Worm (Caenorhabditis elegans): Measurements from ENCODE around the gene sru-27.
A peak's percentile ranks its signal among the peaks of the same experiment; 100 is the strongest.

The sru-27 gene

DNA sequence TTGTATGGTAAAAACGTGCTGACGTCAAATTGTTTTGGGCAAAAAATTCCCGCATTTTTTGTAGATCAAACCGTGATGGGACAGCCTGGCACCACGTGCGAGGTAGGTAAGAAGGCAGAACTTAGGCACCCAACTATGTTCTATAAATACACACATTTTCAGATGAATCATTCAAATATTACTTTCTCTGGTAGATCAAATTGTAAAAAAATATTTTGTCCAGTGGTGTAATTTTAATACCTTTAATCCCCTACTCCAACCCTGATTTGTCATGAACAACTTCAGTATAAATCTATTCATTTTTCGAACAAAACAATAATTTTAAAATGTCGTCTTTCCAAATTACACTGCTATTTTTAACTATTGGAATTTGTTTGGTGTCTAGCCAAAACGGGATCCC lies 4.8 kb upstream of the sru-27 start, which contains the start of gene spig-7:
Gene spig-7 (plus strand): TSS at position 301 of the 400 bp plus-strand sequence.
- TF ChIP-seq nhr-90 (tag; optimal IDR thresholded peaks at IDR 0.05; ENCODE audit: poor library complexity) (no peak), Y116A8C.19 (tag; optimal IDR thresholded peaks at IDR 0.05; ENCODE audit: borderline replicate concordance) (no peak), ceh-82 (tag; optimal IDR thresholded peaks at IDR 0.05) (no peak), tbx-2 (tag; optimal IDR thresholded peaks at IDR 0.05) (no peak)

DNA sequence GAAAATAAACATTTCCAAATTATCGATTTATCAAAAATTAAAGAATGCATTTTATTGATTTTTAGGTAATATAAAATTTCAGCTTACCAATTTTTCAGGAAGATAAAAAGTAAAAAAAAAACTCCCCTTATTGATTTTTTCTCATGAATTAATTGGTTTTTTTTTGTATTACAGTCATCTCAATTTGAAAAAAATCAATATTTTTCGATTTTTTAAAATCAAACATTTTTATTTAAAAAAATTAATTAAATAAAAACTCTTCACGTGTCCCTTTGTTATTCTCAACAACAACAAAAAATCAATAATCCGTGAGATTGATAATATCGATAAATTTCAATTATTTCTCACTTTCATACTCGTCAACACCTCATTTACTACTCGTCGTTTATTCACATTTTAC lies 3.9 kb upstream of the sru-27 start, which contains the start of gene C38C3.3:
Gene C38C3.3 (plus strand): TSS at position 301 of the 400 bp plus-strand sequence.
- TF ChIP-seq fos-1 (tag; optimal IDR thresholded peaks at IDR 0.05) = no peak
- no peak for TF ChIP-seq tbx-2 (tag; optimal IDR thresholded peaks at IDR 0.05)
- no peak for TF ChIP-seq unc-62 (GFP tag; optimal IDR thresholded peaks at IDR 0.05)
- no peak for TF ChIP-seq nhr-19 (GFP tag; conservative IDR thresholded peaks at IDR 0.05)
- no peak for TF ChIP-seq lin-39 (tag; optimal IDR thresholded peaks at IDR 0.05)
- TF ChIP-seq elt-3 (tag; optimal IDR thresholded peaks at IDR 0.05) = no peak
- no peak for TF ChIP-seq blmp-1 (tag; optimal IDR thresholded peaks at IDR 0.05)
- no peak for TF ChIP-seq pax-3 (tag; optimal IDR thresholded peaks at IDR 0.05)
- no peak for TF ChIP-seq lsy-2 (tag; optimal IDR thresholded peaks at IDR 0.05)
- TF ChIP-seq hlh-17 (GFP tag; optimal IDR thresholded peaks at IDR 0.05; ENCODE audit: borderline replicate concordance) = no peak
- no peak for TF ChIP-seq mdl-1 (tag; optimal IDR thresholded peaks at IDR 0.05)
- no peak for TF ChIP-seq nhr-76 (tag; optimal IDR thresholded peaks at IDR 0.05)

DNA sequence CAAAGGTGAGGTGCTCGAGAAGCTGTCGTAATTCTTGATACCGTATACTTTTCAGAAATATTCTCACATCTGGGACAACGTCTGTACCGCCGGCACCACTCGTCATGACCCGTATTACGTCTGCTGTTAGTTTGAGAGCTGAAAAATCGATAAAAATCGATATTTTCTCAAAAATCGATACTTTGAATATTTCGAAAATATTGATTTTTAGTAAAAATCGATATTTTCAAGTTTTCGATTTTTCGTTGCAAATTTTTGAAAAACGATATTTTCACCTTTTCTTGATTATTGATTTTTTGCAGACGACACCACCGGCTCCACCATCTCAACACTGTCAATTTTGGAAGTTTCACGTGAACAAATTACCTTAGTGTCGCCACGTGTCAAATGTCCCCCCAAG lies 3.5 kb upstream of the sru-27 start:
- no peak for TF ChIP-seq nhr-12 (tag; optimal IDR thresholded peaks at IDR 0.05)
- no peak for TF ChIP-seq nhr-11 (tag; optimal IDR thresholded peaks at IDR 0.05)
- TF ChIP-seq C16A3.4 (tag; optimal IDR thresholded peaks at IDR 0.05) = no peak
- no peak for TF ChIP-seq hlh-17 (GFP tag; optimal IDR thresholded peaks at IDR 0.05; ENCODE audit: borderline replicate concordance)
- TF ChIP-seq sptf-1 (tag; optimal IDR thresholded peaks at IDR 0.05) = no peak
- TF ChIP-seq lin-14 (GFP tag; optimal IDR thresholded peaks at IDR 0.05) = no peak
- TF ChIP-seq Y116A8C.19 (tag; optimal IDR thresholded peaks at IDR 0.05; ENCODE audit: borderline replicate concordance) = no peak
- no peak for TF ChIP-seq snu-23 (GFP tag; optimal IDR thresholded peaks at IDR 0.05)
- TF ChIP-seq egl-27 (tag; optimal IDR thresholded peaks at IDR 0.05) = no peak
- TF ChIP-seq nhr-76 (tag; optimal IDR thresholded peaks at IDR 0.05) = no peak
- no peak for TF ChIP-seq vab-15 (tag; optimal IDR thresholded peaks at IDR 0.05)
- no peak for TF ChIP-seq nhr-20 (tag; optimal IDR thresholded peaks at IDR 0.05)

DNA sequence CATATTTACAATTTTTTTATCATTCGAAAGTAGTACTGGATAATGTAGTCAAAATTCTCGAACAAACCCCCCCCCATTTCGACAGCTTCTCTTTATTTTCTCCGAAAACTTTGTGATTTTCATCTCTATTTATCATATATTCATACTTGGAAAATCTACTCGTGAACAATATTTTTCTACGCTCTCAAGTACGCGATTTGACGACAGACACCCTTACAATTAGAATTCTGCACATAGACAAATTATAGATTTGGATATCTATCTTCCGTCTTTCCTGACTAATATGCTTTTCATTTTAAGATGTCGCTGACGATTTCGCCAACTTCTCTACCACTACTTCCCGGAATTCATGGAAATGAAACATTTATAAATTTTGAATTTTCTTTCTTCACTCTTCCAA lies 6.8 kb downstream of the sru-27 start, which contains the start of gene sru-28:
Gene sru-28 (plus strand): TSS at position 301 of the 400 bp plus-strand sequence.
- TF ChIP-seq ceh-82 (tag; optimal IDR thresholded peaks at IDR 0.05) (no peak), hlh-4 (tag; optimal IDR thresholded peaks at IDR 0.05) (no peak), nhr-28 (tag; optimal IDR thresholded peaks at IDR 0.05) (no peak), ztf-11 (tag; optimal IDR thresholded peaks at IDR 0.05) (no peak), grh-1 (GFP tag; IDR thresholded peaks at IDR 0.05) (no peak), skn-1 (tag; optimal IDR thresholded peaks at IDR 0.05) (no peak), lsy-2 (tag; optimal IDR thresholded peaks at IDR 0.05) (no peak), blmp-1 (tag; optimal IDR thresholded peaks at IDR 0.05) (no peak)

DNA sequence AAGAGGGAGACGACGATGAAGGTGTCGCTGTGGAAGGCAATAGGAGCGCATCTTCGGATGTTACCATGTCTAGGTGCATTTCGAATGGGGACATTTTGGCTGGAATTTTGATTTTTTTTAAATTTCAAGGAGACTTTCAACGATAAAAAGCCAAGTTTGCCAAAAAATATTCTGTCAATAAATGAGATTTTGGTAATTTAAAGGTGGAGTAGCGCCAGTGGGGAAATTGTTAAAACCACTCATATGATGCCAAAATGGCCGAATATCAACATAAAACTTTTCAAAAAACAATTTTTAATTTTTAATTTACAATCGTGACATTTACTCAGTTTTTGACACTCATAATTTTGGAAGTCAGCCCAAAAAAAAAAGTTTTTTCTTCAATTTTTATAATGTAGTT lies 12.3 kb downstream of the sru-27 start, which contains the start of gene nhr-260:
Gene nhr-260 (minus strand): TSS at position 101 of the 400 bp plus-strand sequence.
- no peak for TF ChIP-seq fkh-4 (tag; optimal IDR thresholded peaks at IDR 0.05; ENCODE audit: borderline replicate concordance)
- no peak for TF ChIP-seq ztf-4 (tag; optimal IDR thresholded peaks at IDR 0.05)
- TF ChIP-seq sup-37 (GFP tag; optimal IDR thresholded peaks at IDR 0.05) = no peak
- no peak for TF ChIP-seq dsc-1 (tag; optimal IDR thresholded peaks at IDR 0.05)
- no peak for TF ChIP-seq aha-1 (tag; optimal IDR thresholded peaks at IDR 0.05)
- TF ChIP-seq efl-1 (optimal IDR thresholded peaks at IDR 0.05) = no peak
- peak in 1 of 2 experiments; percentile 78 for TF ChIP-seq efl-1 (GFP tag; optimal IDR thresholded peaks at IDR 0.05 in 1 of 2)
- no peak for TF ChIP-seq unc-62 (GFP tag; optimal IDR thresholded peaks at IDR 0.05)

Measured in whole organism, L1 larva.